Worm (Caenorhabditis elegans) whole organism, L1 larva: ENCODE data around the gene tomm-70.
A peak's percentile ranks its signal among the peaks of the same experiment; 100 is the strongest.

ENCODE experiments used
- aha-1 ChIP-seq: fragments of 150-350 bp; optimal IDR thresholded peaks from 2 replicates; lab custom pipeline; 2014; ENCODE audit warnings: missing biosample characterization, missing genetic modification characterization
- blmp-1 ChIP-seq: fragments of 150-350 bp; optimal IDR thresholded peaks from 2 replicates; lab custom pipeline; 2014; ENCODE audit warnings: missing biosample characterization, missing genetic modification characterization
- ceh-63 ChIP-seq: fragments of 200-800 bp; sonication (Bioruptor generic); optimal IDR thresholded peaks from 2 replicates; lab custom pipeline; 2018; ENCODE audit warnings: mild to moderate bottlenecking, missing genetic modification characterization, missing compliant biosample characterization
- ceh-8 ChIP-seq: fragments of 200-800 bp; sonication (Bioruptor generic); optimal IDR thresholded peaks from 2 replicates; lab custom pipeline; 2018; ENCODE audit warnings: mild to moderate bottlenecking, missing genetic modification characterization, moderate library complexity, missing compliant biosample characterization
- ceh-90 ChIP-seq: sonication (generic microtip); optimal IDR thresholded peaks from 2 replicates; lab custom pipeline; 2016; ENCODE audit warnings: missing genetic modification characterization, missing compliant biosample characterization
- ces-1 ChIP-seq: fragments of 150-350 bp; optimal IDR thresholded peaks from 2 replicates; lab custom pipeline; 2014; ENCODE audit warnings: missing biosample characterization, missing genetic modification reagents, missing genetic modification characterization
- dsc-1 ChIP-seq: sonication (generic microtip); optimal IDR thresholded peaks from 2 replicates; lab custom pipeline; 2016; ENCODE audit warnings: mild to moderate bottlenecking, missing genetic modification characterization, missing compliant biosample characterization
- efl-1 ChIP-seq, 4 experiments: fragments of 150-350 bp; optimal IDR thresholded peaks in 3 of 4; peaks in 1 of 4; 1 replicate in 1 of 4; 2 replicates in 3 of 4; lab custom pipeline; 2014; ENCODE audit warnings: missing biosample characterization in 2 of 4, missing genetic modification characterization in 2 of 4, missing genetic modification reagents in 2 of 4
- elt-3 ChIP-seq, 6 experiments: fragments of 150-350 bp in 1 of 6; sonication (generic microtip); optimal IDR thresholded peaks; 2 replicates each; lab custom pipeline; 2017 to 2018; ENCODE audit warnings: missing biosample characterization in 6 of 6, missing genetic modification characterization in 6 of 6, inconsistent platforms in 1 of 6
- fkh-10 ChIP-seq: sonication (generic microtip); optimal IDR thresholded peaks from 2 replicates; lab custom pipeline; 2017; ENCODE audit warnings: missing biosample characterization, missing genetic modification reagents, missing genetic modification characterization
- fkh-4 ChIP-seq: sonication (generic microtip); optimal IDR thresholded peaks from 2 replicates; lab custom pipeline; 2016; ENCODE audit warnings: missing compliant biosample characterization, missing genetic modification characterization, borderline replicate concordance
- fkh-8 ChIP-seq: sonication (generic microtip); optimal IDR thresholded peaks from 2 replicates; lab custom pipeline; 2016; ENCODE audit warnings: mild to moderate bottlenecking, missing genetic modification characterization, missing compliant biosample characterization
- fos-1 ChIP-seq: fragments of 150-350 bp; optimal IDR thresholded peaks from 2 replicates; lab custom pipeline; 2014; ENCODE audit warnings: missing biosample characterization, missing genetic modification characterization
- grh-1 ChIP-seq: fragments of 200-800 bp; sonication (Bioruptor generic); IDR thresholded peaks from 2 replicates; pipeline ENCODE4 v1.3.6; 2022; ENCODE audit warnings: missing genetic modification reagents, missing genetic modification characterization, missing compliant biosample characterization
- irx-1 ChIP-seq: sonication (generic microtip); optimal IDR thresholded peaks from 2 replicates; lab custom pipeline; 2016; ENCODE audit warnings: missing genetic modification characterization, missing compliant biosample characterization
- lin-14 ChIP-seq: fragments of 200-800 bp; sonication (Bioruptor generic); optimal IDR thresholded peaks from 2 replicates; lab custom pipeline; 2018; ENCODE audit warnings: mild to moderate bottlenecking, missing genetic modification characterization, moderate library complexity, missing compliant biosample characterization
- lin-35 ChIP-seq, 2 experiments: fragments of 150-350 bp; optimal IDR thresholded peaks; 2 replicates each; lab custom pipeline; 2014; ENCODE audit warnings: missing biosample characterization in 2 of 2, missing genetic modification characterization in 2 of 2, missing genetic modification reagents in 2 of 2
- lin-39 ChIP-seq: fragments of 150-350 bp; optimal IDR thresholded peaks from 2 replicates; lab custom pipeline; 2014; ENCODE audit warnings: missing biosample characterization, missing genetic modification reagents, missing genetic modification characterization
- lsy-2 ChIP-seq, 2 experiments: fragments of 150-350 bp; optimal IDR thresholded peaks; 2 replicates each; lab custom pipeline; 2014; ENCODE audit warnings: missing biosample characterization in 2 of 2, missing genetic modification characterization in 2 of 2
- mep-1 ChIP-seq: fragments of 150-350 bp; optimal IDR thresholded peaks from 2 replicates; lab custom pipeline; 2014; ENCODE audit warnings: missing biosample characterization, missing genetic modification characterization
- nhr-12 ChIP-seq: sonication (generic microtip); optimal IDR thresholded peaks from 2 replicates; lab custom pipeline; 2017; ENCODE audit warnings: missing biosample characterization, missing genetic modification characterization
- nhr-20 ChIP-seq: sonication (generic microtip); optimal IDR thresholded peaks from 2 replicates; lab custom pipeline; 2016; ENCODE audit warnings: mild to moderate bottlenecking, missing genetic modification characterization, missing compliant biosample characterization
- nhr-71 ChIP-seq: sonication (generic microtip); optimal IDR thresholded peaks from 2 replicates; lab custom pipeline; 2016; ENCODE audit warnings: mild to moderate bottlenecking, missing genetic modification characterization, moderate library complexity, missing compliant biosample characterization
- nhr-76 ChIP-seq: sonication (generic microtip); optimal IDR thresholded peaks from 2 replicates; lab custom pipeline; 2017; ENCODE audit warnings: missing biosample characterization, missing genetic modification characterization
- nhr-77 ChIP-seq: fragments of 150-350 bp; optimal IDR thresholded peaks from 2 replicates; lab custom pipeline; 2014; ENCODE audit warnings: missing biosample characterization, missing genetic modification characterization
- nhr-84 ChIP-seq: sonication (generic microtip); optimal IDR thresholded peaks from 2 replicates; lab custom pipeline; 2017; ENCODE audit warnings: missing biosample characterization, missing genetic modification characterization
- nhr-85 ChIP-seq: sonication (generic microtip); peaks from one replicate; lab custom pipeline; 2016; ENCODE audit warnings: missing genetic modification characterization, inconsistent platforms, missing compliant biosample characterization
- nhr-90 ChIP-seq: sonication (generic microtip); optimal IDR thresholded peaks from 2 replicates; lab custom pipeline; 2016; ENCODE audit warnings: mild to moderate bottlenecking, missing genetic modification characterization, missing compliant biosample characterization; ENCODE audit not compliant: poor library complexity
- pax-3 ChIP-seq: fragments of 200-800 bp; sonication (Bioruptor generic); optimal IDR thresholded peaks from 2 replicates; lab custom pipeline; 2018; ENCODE audit warnings: mild to moderate bottlenecking, missing genetic modification characterization, moderate library complexity, missing compliant biosample characterization
- pqm-1 ChIP-seq: sonication (generic microtip); optimal IDR thresholded peaks from 3 replicates; lab custom pipeline; 2017; ENCODE audit warnings: missing biosample characterization, missing genetic modification characterization
- rnt-1 ChIP-seq: sonication (generic microtip); optimal IDR thresholded peaks from 2 replicates; lab custom pipeline; 2016; ENCODE audit warnings: mild to moderate bottlenecking, missing genetic modification characterization, moderate library complexity, missing compliant biosample characterization
- snu-23 ChIP-seq: sonication (generic microtip); optimal IDR thresholded peaks from 2 replicates; lab custom pipeline; 2016; ENCODE audit warnings: missing genetic modification characterization, missing compliant biosample characterization
- tbx-2 ChIP-seq: sonication (generic microtip); optimal IDR thresholded peaks from 2 replicates; lab custom pipeline; 2016; ENCODE audit warnings: missing genetic modification characterization, missing compliant biosample characterization
- tlp-1 ChIP-seq: fragments of 150-350 bp; optimal IDR thresholded peaks from 2 replicates; lab custom pipeline; 2014; ENCODE audit warnings: missing biosample characterization, missing genetic modification characterization
- unc-130 ChIP-seq: fragments of 150-350 bp; optimal IDR thresholded peaks from 2 replicates; lab custom pipeline; 2017; ENCODE audit warnings: missing biosample characterization, missing genetic modification characterization, inconsistent platforms
- unc-62 ChIP-seq: fragments of 150-350 bp; optimal IDR thresholded peaks from 2 replicates; lab custom pipeline; 2014; ENCODE audit warnings: missing biosample characterization, missing genetic modification reagents, missing genetic modification characterization
- unc-98 ChIP-seq: fragments of 200-800 bp; sonication (Bioruptor generic); IDR thresholded peaks from 2 replicates; pipeline ENCODE4 v1.3.6; 2022; ENCODE audit warnings: missing genetic modification characterization, missing compliant biosample characterization
- zip-4 ChIP-seq: fragments of 200-800 bp; sonication (Bioruptor generic); optimal IDR thresholded peaks from 2 replicates; lab custom pipeline; 2018; ENCODE audit warnings: mild to moderate bottlenecking, missing genetic modification characterization, moderate library complexity, missing compliant biosample characterization
- ztf-11 ChIP-seq, 2 experiments: sonication (generic microtip); optimal IDR thresholded peaks; 2 replicates each; lab custom pipeline; 2016 to 2017; ENCODE audit warnings: missing genetic modification characterization in 2 of 2, missing biosample characterization in 1 of 2, missing compliant biosample characterization in 1 of 2

The tomm-70 gene

DNA sequence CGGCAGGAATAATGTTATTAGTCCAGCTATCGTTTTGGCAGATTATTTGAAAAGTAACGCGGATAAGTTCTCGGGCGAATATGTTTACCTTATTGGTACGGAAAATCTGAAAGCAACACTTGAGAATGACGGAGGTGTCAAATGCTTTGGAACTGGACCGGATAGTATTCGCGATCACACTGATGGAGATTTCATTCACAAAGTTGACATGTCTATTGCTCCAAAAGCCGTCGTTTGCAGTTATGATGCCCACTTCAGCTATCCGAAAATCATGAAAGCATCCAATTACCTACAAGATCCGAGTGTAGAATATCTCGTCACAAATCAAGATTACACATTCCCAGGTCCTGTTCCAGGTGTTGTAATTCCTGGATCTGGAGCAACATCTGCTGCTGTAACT lies 18.8 kb upstream of the tomm-70 start:
- TF ChIP-seq efl-1 (optimal IDR thresholded peaks at IDR 0.05; lab: Kevin White, UChicago), result no peak
- TF ChIP-seq efl-1 (GFP tag; optimal IDR thresholded peaks at IDR 0.05 in 1 of 2; lab: Kevin White, UChicago), result peak in 1 of 2 experiments; percentile 37
- TF ChIP-seq ceh-63 (GFP tag; lab: Kevin White, UChicago), result no peak

DNA sequence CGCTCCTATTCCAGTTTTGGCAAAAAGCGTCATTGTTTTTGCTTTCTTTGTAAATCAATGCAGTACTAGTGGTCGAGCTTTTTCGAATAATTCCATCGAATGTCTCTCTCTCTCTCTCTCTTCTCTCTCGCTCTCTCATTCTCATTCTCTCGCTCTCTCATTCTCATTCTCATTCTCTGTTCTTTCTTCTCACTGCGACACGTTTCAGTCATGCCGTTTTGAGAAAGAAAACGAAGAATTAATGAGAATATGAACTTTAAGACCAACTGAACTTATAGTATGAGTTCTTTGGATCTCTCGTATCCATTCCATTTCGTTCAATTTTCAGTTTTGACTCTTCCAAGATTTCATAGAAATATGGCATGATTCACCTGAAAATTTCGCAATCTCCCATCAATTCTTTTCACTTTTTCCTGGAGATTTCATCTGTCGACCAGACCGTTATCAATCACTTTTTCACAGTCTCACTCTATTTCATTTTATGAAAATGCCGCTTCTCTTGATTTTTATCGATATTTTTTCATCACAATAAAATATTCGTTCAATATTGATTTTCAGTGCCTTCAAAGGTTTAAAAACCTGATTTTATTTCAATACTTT lies 18.0 kb upstream of the tomm-70 start:
- TF ChIP-seq nhr-71 (tag; lab: Kevin White, UChicago), result peak; percentile 29
- no peak for TF ChIP-seq ceh-90 (tag; lab: Kevin White, UChicago)
- TF ChIP-seq dsc-1 (tag; lab: Kevin White, UChicago), result peak; percentile 5
- TF ChIP-seq fkh-8 (tag; lab: Kevin White, UChicago), result peak; percentile 58
- TF ChIP-seq zip-4, result peak; percentile 30
- TF ChIP-seq pax-3, result peak; percentile 2
- peak in 1 of 2 experiments; percentile 2 for TF ChIP-seq lin-35 (GFP tag; optimal IDR thresholded peaks at IDR 0.05; lab: Kevin White, UChicago)
- no peak for TF ChIP-seq pqm-1
- peak; percentile 55 for TF ChIP-seq lin-14 (GFP tag; lab: Kevin White, UChicago)
- peak; percentile 84 for TF ChIP-seq blmp-1 (tag; lab: Kevin White, UChicago)
- peak in 1 of 2 experiments; percentile 8 for TF ChIP-seq efl-1 (optimal IDR thresholded peaks at IDR 0.05; lab: Kevin White, UChicago)
- TF ChIP-seq efl-1 (GFP tag; optimal IDR thresholded peaks at IDR 0.05 in 1 of 2; lab: Kevin White, UChicago), result no peak

DNA sequence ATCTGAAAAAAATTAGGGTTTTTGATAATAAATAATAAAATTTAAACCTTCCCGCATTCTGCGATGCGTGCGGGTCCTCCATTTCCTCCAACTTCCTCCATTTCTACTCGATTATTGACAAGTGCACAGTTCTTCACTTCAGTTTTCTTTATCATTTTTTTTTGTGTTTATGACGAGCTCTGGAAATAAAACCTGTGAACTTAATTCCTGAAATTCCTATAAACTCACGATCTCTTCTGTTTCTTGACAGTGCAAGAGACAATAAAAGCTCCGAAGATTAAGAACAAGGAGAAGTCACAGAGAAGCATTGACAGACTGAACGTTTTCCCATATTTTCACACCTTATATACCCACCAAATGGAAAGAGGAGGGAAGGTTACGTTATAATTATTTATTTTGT lies 17.3 kb upstream of the tomm-70 start, which contains the start of gene K02D10.3:
Gene K02D10.3 (minus strand): TSS at position 101 of the 400 bp plus-strand sequence.
- TF ChIP-seq snu-23, result no peak
- TF ChIP-seq, all 84 proteins: peak for 0

ce11 chrIII:8771162-8771561 lies 16.6 kb upstream of the tomm-70 start, which contains the start of gene K02D10.2:
K02D10.2 (minus strand) TSS chrIII:8771262.
- TF ChIP-seq fos-1 (tag; lab: Kevin White, UChicago) (no peak), nhr-77 (no peak), fkh-10 (GFP tag; lab: Kevin White, UChicago) (no peak), lin-35 (GFP tag; optimal IDR thresholded peaks at IDR 0.05; lab: Kevin White, UChicago) (no peak), nhr-84 (no peak), nhr-90 (no peak), ces-1 (GFP tag; lab: Kevin White, UChicago) (no peak), ztf-11 (tag; optimal IDR thresholded peaks at IDR 0.05; lab: Kevin White, UChicago) (no peak), tlp-1 (tag; lab: Kevin White, UChicago) (no peak), ceh-90 (tag; lab: Kevin White, UChicago) (no peak), fkh-4 (tag; lab: Kevin White, UChicago) (no peak), mep-1 (no peak), zip-4 (no peak), nhr-76 (tag; lab: Kevin White, UChicago) (no peak), lin-39 (tag; lab: Kevin White, UChicago) (no peak)

- TF ChIP-seq fkh-4 (tag; lab: Kevin White, UChicago), result no peak
- peak; percentile 3 for TF ChIP-seq tbx-2 (tag; lab: Kevin White, UChicago)
- TF ChIP-seq nhr-12 (tag; lab: Kevin White, UChicago), result no peak
- TF ChIP-seq aha-1 (tag; lab: Kevin White, UChicago), result no peak
- TF ChIP-seq elt-3 (tag; optimal IDR thresholded peaks at IDR 0.05; lab: Kevin White, UChicago), result peak in 1 of 6 experiments; percentile 27
- no peak for TF ChIP-seq unc-62 (GFP tag; lab: Kevin White, UChicago)
- no peak for TF ChIP-seq unc-130 (tag; lab: Kevin White, UChicago)
- TF ChIP-seq unc-98, result no peak
- no peak for TF ChIP-seq nhr-77
- no peak for TF ChIP-seq ceh-8 (GFP tag; lab: Kevin White, UChicago)
- TF ChIP-seq nhr-76 (tag; lab: Kevin White, UChicago), result no peak
- no peak for TF ChIP-seq rnt-1 (tag; lab: Kevin White, UChicago)
- peak; percentile 70 for TF ChIP-seq nhr-85 (tag; lab: Kevin White, UChicago)
- peak in 1 of 2 experiments; percentile 12 for TF ChIP-seq lsy-2 (tag; optimal IDR thresholded peaks at IDR 0.05; lab: Kevin White, UChicago)
- TF ChIP-seq mep-1, result no peak
- no peak for TF ChIP-seq irx-1
- TF ChIP-seq blmp-1 (tag; lab: Kevin White, UChicago), result peak; percentile 47
- TF ChIP-seq lin-14 (GFP tag; lab: Kevin White, UChicago), result peak; percentile 61
- TF ChIP-seq grh-1 (GFP tag; lab: Robert Waterston, UW), result peak; percentile 88
- no peak for TF ChIP-seq nhr-20 (tag; lab: Kevin White, UChicago)
Observed at ce11 chrIII:8770243-8770642, 15.7 kb upstream of the tomm-70 start.
